Worm (Caenorhabditis elegans): ENCODE measurements around the gene gsp-2.

gsp-2 gene

DNA sequence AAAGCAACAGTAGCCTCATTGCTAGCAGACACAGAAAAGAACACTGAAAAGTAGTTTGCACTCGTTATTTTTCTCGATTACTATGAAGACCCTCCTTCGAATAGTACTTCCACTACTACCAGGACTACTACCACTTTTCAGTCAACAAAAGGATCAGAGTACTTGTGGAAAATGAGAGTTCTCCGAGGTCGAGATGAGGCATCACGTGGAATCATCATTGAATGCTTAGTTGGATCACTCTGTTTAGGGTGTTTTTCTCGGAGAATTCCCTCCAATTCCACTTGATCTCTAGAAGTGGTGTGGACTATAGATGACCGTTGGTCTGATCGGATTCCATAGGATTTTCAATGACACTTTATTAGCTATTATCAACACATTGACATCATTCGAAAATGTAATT is 35.6 kb upstream of the gsp-2 start:
- TF ChIP-seq egrh-3 (GFP tag; IDR thresholded peaks at IDR 0.05) (no peak), ama-1 (optimal IDR thresholded peaks at IDR 0.05) (no peak), ama-1 (GFP tag; optimal IDR thresholded peaks at IDR 0.05) (no peak), ceh-27 (GFP tag; optimal IDR thresholded peaks at IDR 0.05) (peak; percentile 69), tlf-1 (GFP tag; optimal IDR thresholded peaks at IDR 0.05) (no peak)

ce11 chrIII:7301668-7302067 is 34.7 kb upstream of the gsp-2 start:
- TF ChIP-seq ama-1 (optimal IDR thresholded peaks at IDR 0.05) (no peak), ama-1 (GFP tag; optimal IDR thresholded peaks at IDR 0.05) (no peak), mes-4 (tag; optimal IDR thresholded peaks at IDR 0.05) (no peak), B0035.1 (tag; optimal IDR thresholded peaks at IDR 0.05) (no peak), tbx-9 (tag; optimal IDR thresholded peaks at IDR 0.05; ENCODE audit: borderline replicate concordance) (no peak), efl-1 (GFP tag; optimal IDR thresholded peaks at IDR 0.05) (no peak), nfya-1 (tag; optimal IDR thresholded peaks at IDR 0.05; ENCODE audit: borderline replicate concordance, insufficient read depth) (no peak), C17E4.6 (GFP tag; IDR thresholded peaks at IDR 0.05) (no peak), F22D6.2 (tag; optimal IDR thresholded peaks at IDR 0.05) (no peak), madf-6 (GFP tag; IDR thresholded peaks at IDR 0.05) (no peak), zim-3 (tag; optimal IDR thresholded peaks at IDR 0.05) (no peak), ets-4 (GFP tag; optimal IDR thresholded peaks at IDR 0.05) (no peak), F10E7.11 (tag; optimal IDR thresholded peaks at IDR 0.05) (no peak), nhr-179 (tag; optimal IDR thresholded peaks at IDR 0.05) (no peak), let-607 (tag; optimal IDR thresholded peaks at IDR 0.05) (no peak), aptf-3 (GFP tag; IDR thresholded peaks at IDR 0.05) (no peak), lir-1 (GFP tag; conservative IDR thresholded peaks at IDR 0.05) (no peak), ZK185.1 (tag; optimal IDR thresholded peaks at IDR 0.05; ENCODE audit: poor library complexity, severe bottlenecking) (no peak), lsy-27 (tag; optimal IDR thresholded peaks at IDR 0.05; ENCODE audit: borderline replicate concordance, insufficient read depth) (no peak)

- no peak for TF ChIP-seq hmg-1.2 (GFP tag; IDR thresholded peaks at IDR 0.05)
- no peak for TF ChIP-seq F23B12.7 (tag; optimal IDR thresholded peaks at IDR 0.05; ENCODE audit: insufficient read depth)
- peak; percentile 14 for TF ChIP-seq lin-40 (tag; optimal IDR thresholded peaks at IDR 0.05)
- no peak for TF ChIP-seq hsf-1 (GFP tag; IDR thresholded peaks at IDR 0.05)
- no peak for TF ChIP-seq snpc-1.3 (tag; optimal IDR thresholded peaks at IDR 0.05; ENCODE audit: insufficient read depth)
- TF ChIP-seq C17E4.6 (GFP tag; IDR thresholded peaks at IDR 0.05) = no peak
- TF ChIP-seq him-1 (tag; optimal IDR thresholded peaks at IDR 0.05) = no peak
- TF ChIP-seq ztf-26 (tag; optimal IDR thresholded peaks at IDR 0.05) = peak; percentile 74
- peak; percentile 47; the same call in 1 of the 2 replicates for TF ChIP-seq K11D2.4 (GFP tag; IDR thresholded peaks at IDR 0.05)
- no peak for TF ChIP-seq rpc-1 (optimal IDR thresholded peaks at IDR 0.05)
- no peak for TF ChIP-seq rpc-1 (tag; optimal IDR thresholded peaks at IDR 0.05)
- no peak for TF ChIP-seq F57A8.1 (GFP tag; optimal IDR thresholded peaks at IDR 0.05)
- no peak for TF ChIP-seq dpl-1 (GFP tag; optimal IDR thresholded peaks at IDR 0.05)
Observed at ce11 chrIII:7304961-7305648, 31.3 kb upstream of the gsp-2 start.

DNA sequence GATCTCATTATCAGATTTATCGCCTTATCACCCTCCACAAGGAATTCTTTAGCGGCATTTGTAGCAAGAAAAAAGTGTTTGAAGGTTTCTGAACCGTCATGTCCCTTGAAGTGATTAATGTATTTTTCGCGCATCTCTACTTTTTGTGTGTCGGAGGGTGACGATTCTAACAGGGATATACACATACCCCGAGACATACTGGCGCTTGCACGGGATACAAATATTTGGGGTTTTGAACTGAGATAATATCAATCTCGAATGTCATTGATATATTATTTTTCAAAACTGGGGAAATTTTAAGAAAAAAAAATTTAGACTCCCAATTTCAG is 30.8 kb upstream of the gsp-2 start:
- TF ChIP-seq lin-54 (GFP tag; optimal IDR thresholded peaks at IDR 0.05) (no peak), F49E8.2 (tag; optimal IDR thresholded peaks at IDR 0.05; ENCODE audit: insufficient read depth) (no peak), tbp1 (GFP tag; optimal IDR thresholded peaks at IDR 0.05) (no peak), madf-6 (GFP tag; IDR thresholded peaks at IDR 0.05) (no peak), F22D6.2 (tag; optimal IDR thresholded peaks at IDR 0.05) (no peak), F55B11.4 (tag; optimal IDR thresholded peaks at IDR 0.05; ENCODE audit: borderline replicate concordance, insufficient read depth) (no peak), Y53G8AR.9 (GFP tag; conservative IDR thresholded peaks at IDR 0.05) (no peak), athp-1 (tag; optimal IDR thresholded peaks at IDR 0.05) (no peak), hmg-20 (GFP tag; IDR thresholded peaks at IDR 0.05) (no peak), egl-44 (GFP tag; IDR thresholded peaks at IDR 0.05) (no peak), lin-26 (GFP tag; IDR thresholded peaks at IDR 0.05) (no peak), snpc-1.3 (tag; optimal IDR thresholded peaks at IDR 0.05; ENCODE audit: insufficient read depth) (no peak), ceh-91 (GFP tag; IDR thresholded peaks at IDR 0.05) (no peak), let-526 (GFP tag; IDR thresholded peaks at IDR 0.05) (no peak)
